Fruit fly (Drosophila melanogaster) whole organism, embryonic: ENCODE results near the gene sima.

ENCODE experiments used
- CG10147 ChIP-seq: fragments of 200-800 bp; sonication (Bioruptor generic); optimal IDR thresholded peaks from 2 replicates; lab custom pipeline; 2019; ENCODE audit warnings: missing biosample characterization, mild to moderate bottlenecking, missing genetic modification characterization, moderate library complexity
- CG10267 ChIP-seq: fragments of 200-800 bp; sonication (Bioruptor generic); optimal IDR thresholded peaks from 2 replicates; lab custom pipeline; 2018; ENCODE audit warnings: missing biosample characterization, mild to moderate bottlenecking, missing genetic modification characterization, moderate library complexity
- CG12155 ChIP-seq: fragments of 200-800 bp; sonication (Bioruptor generic); optimal IDR thresholded peaks from 3 replicates; lab custom pipeline; 2016; ENCODE audit warnings: missing biosample characterization, missing genetic modification characterization
- CG12769 ChIP-seq: fragments of 200-800 bp; sonication (Bioruptor generic); optimal IDR thresholded peaks from 2 replicates; lab custom pipeline; 2019; ENCODE audit warnings: missing biosample characterization, mild to moderate bottlenecking, missing genetic modification characterization, moderate library complexity
- CG14014 ChIP-seq: fragments of 200-800 bp; sonication (Bioruptor generic); IDR thresholded peaks from 2 replicates; pipeline ENCODE4 v1.3.6; 2022; ENCODE audit warnings: missing biosample characterization, missing genetic modification characterization
- CG1603 ChIP-seq: fragments of 200-800 bp; sonication (Bioruptor generic); optimal IDR thresholded peaks from 2 replicates; lab custom pipeline; 2019; ENCODE audit warnings: missing biosample characterization, mild to moderate bottlenecking, missing genetic modification characterization, moderate library complexity
- CG17328 ChIP-seq: fragments of 200-800 bp; sonication (Bioruptor generic); IDR thresholded peaks from 2 replicates; pipeline ENCODE4 v1.3.6; 2022; ENCODE audit warnings: missing biosample characterization, missing genetic modification characterization
- CG1792 ChIP-seq: fragments of 200-800 bp; sonication (Bioruptor generic); optimal IDR thresholded peaks from 2 replicates; lab custom pipeline; 2016; ENCODE audit warnings: missing biosample characterization, missing genetic modification characterization
- CG2116 ChIP-seq: fragments of 200-800 bp; sonication (Bioruptor generic); optimal IDR thresholded peaks from 3 replicates; lab custom pipeline; 2018; ENCODE audit warnings: missing biosample characterization, mild to moderate bottlenecking, missing genetic modification characterization
- CG2712 ChIP-seq: fragments of 200-800 bp; optimal IDR thresholded peaks from 3 replicates; lab custom pipeline; 2019; ENCODE audit warnings: missing biosample characterization, mild to moderate bottlenecking, missing genetic modification characterization, moderate library complexity
- CG30020 ChIP-seq: fragments of 200-800 bp; optimal IDR thresholded peaks from 2 replicates; lab custom pipeline; 2019; ENCODE audit warnings: missing biosample characterization, mild to moderate bottlenecking, missing genetic modification characterization, moderate library complexity
- CG3847 ChIP-seq: fragments of 200-800 bp; sonication (Bioruptor generic); IDR thresholded peaks from 2 replicates; pipeline ENCODE4 v1.3.6; 2022; ENCODE audit warnings: missing biosample characterization, missing genetic modification characterization
- CG4617 ChIP-seq: fragments of 200-800 bp; sonication (Bioruptor generic); optimal IDR thresholded peaks from 3 replicates; lab custom pipeline; 2016; ENCODE audit warnings: missing biosample characterization, missing genetic modification characterization, borderline replicate concordance
- CG6791 ChIP-seq: fragments of 200-800 bp; sonication (Bioruptor generic); IDR thresholded peaks from 3 replicates; pipeline ENCODE4 v1.3.6; 2022; ENCODE audit warnings: missing biosample characterization, missing genetic modification characterization; ENCODE audit not compliant: partially characterized antibody
- CG6854 ChIP-seq: fragments of 200-800 bp; sonication (Bioruptor generic); optimal IDR thresholded peaks from 3 replicates; lab custom pipeline; 2017; ENCODE audit warnings: missing biosample characterization, mild to moderate bottlenecking, missing genetic modification characterization
- CG9609 ChIP-seq: fragments of 200-800 bp; sonication (Bioruptor generic); optimal IDR thresholded peaks from 3 replicates; lab custom pipeline; 2016; ENCODE audit warnings: missing biosample characterization, missing genetic modification characterization
- Deaf1 ChIP-seq: fragments of 200-800 bp; optimal IDR thresholded peaks from 3 replicates; lab custom pipeline; 2019; ENCODE audit warnings: missing biosample characterization, mild to moderate bottlenecking, missing genetic modification characterization, moderate library complexity
- Dek ChIP-seq: fragments of 200-800 bp; sonication (Bioruptor generic); optimal IDR thresholded peaks from 3 replicates; lab custom pipeline; 2019; ENCODE audit warnings: missing biosample characterization, mild to moderate bottlenecking, missing genetic modification characterization, moderate library complexity
- Dfd ChIP-seq, 2 experiments: fragments of >200 bp; optimal IDR thresholded peaks; 2 replicates each; lab custom pipeline; 2017; ENCODE audit warnings: missing biosample characterization in 2 of 2, missing genetic modification characterization in 2 of 2
- Dref ChIP-seq: fragments of 200-800 bp; sonication (Bioruptor generic); IDR thresholded peaks from 2 replicates; pipeline ENCODE4 v1.3.6; 2022; ENCODE audit warnings: missing biosample characterization, missing genetic modification characterization
- Ets97D ChIP-seq: fragments of 200-800 bp; sonication (Bioruptor generic); optimal IDR thresholded peaks from 3 replicates; lab custom pipeline; 2016; ENCODE audit warnings: missing biosample characterization, missing genetic modification characterization
- Fer3 ChIP-seq: fragments of 200-800 bp; sonication (Bioruptor generic); optimal IDR thresholded peaks from 2 replicates; lab custom pipeline; 2018; ENCODE audit warnings: missing biosample characterization, mild to moderate bottlenecking, missing genetic modification characterization, moderate library complexity
- HLH4C ChIP-seq: fragments of 200-800 bp; sonication (Bioruptor generic); IDR thresholded peaks from 3 replicates; pipeline ENCODE4 v1.3.6; 2022; ENCODE audit warnings: missing biosample characterization, missing genetic modification characterization; ENCODE audit not compliant: partially characterized antibody
- HLH54F ChIP-seq: fragments of 200-800 bp; sonication (Bioruptor generic); optimal IDR thresholded peaks from 3 replicates; lab custom pipeline; 2016; ENCODE audit warnings: missing biosample characterization, missing genetic modification characterization
- Jarid2 ChIP-seq: fragments of 200-800 bp; sonication (Bioruptor generic); optimal IDR thresholded peaks from 3 replicates; lab custom pipeline; 2017; ENCODE audit warnings: mild to moderate bottlenecking, missing biosample characterization, missing genetic modification reagents, missing genetic modification characterization
- Max ChIP-seq: fragments of 200-800 bp; sonication (Bioruptor generic); optimal IDR thresholded peaks from 2 replicates; lab custom pipeline; 2016; ENCODE audit warnings: missing biosample characterization, mild to moderate bottlenecking, missing genetic modification characterization
- Nf-YB ChIP-seq: fragments of 200-800 bp; sonication (Bioruptor generic); optimal IDR thresholded peaks from 3 replicates; lab custom pipeline; 2019; ENCODE audit warnings: missing biosample characterization, mild to moderate bottlenecking, missing genetic modification characterization, moderate library complexity
- Sox102F ChIP-seq: fragments of 200-800 bp; sonication (Bioruptor generic); optimal IDR thresholded peaks from 2 replicates; lab custom pipeline; 2018; ENCODE audit warnings: missing biosample characterization, mild to moderate bottlenecking, missing genetic modification characterization, moderate library complexity
- Sry-β ChIP-seq: fragments of 200-800 bp; sonication (Bioruptor generic); optimal IDR thresholded peaks from 2 replicates; lab custom pipeline; 2018; ENCODE audit warnings: missing biosample characterization, mild to moderate bottlenecking, missing genetic modification characterization, moderate library complexity
- cad ChIP-seq: fragments of >200 bp; optimal IDR thresholded peaks from 2 replicates; lab custom pipeline; 2017; ENCODE audit warnings: missing biosample characterization, missing genetic modification characterization
- cg ChIP-seq: fragments of 200-800 bp; sonication (Bioruptor generic); optimal IDR thresholded peaks from 3 replicates; lab custom pipeline; 2019; ENCODE audit warnings: missing biosample characterization, mild to moderate bottlenecking, missing genetic modification characterization, moderate library complexity
- ci ChIP-seq: fragments of 200-800 bp; sonication (Bioruptor generic); IDR thresholded peaks from 3 replicates; pipeline ENCODE4 v1.3.6; 2022; ENCODE audit warnings: missing biosample characterization, missing genetic modification characterization
- dmrt99B ChIP-seq: fragments of 200-800 bp; sonication (Bioruptor generic); optimal IDR thresholded peaks from 2 replicates; lab custom pipeline; 2018; ENCODE audit warnings: missing biosample characterization, mild to moderate bottlenecking, missing genetic modification characterization, moderate library complexity
- eyg ChIP-seq: fragments of 200-800 bp; sonication (Bioruptor generic); optimal IDR thresholded peaks from 3 replicates; lab custom pipeline; 2016; ENCODE audit warnings: missing biosample characterization, missing genetic modification characterization
- ftz-f1 ChIP-seq: fragments of 200-800 bp; sonication (Bioruptor generic); optimal IDR thresholded peaks from 2 replicates; lab custom pipeline; 2016; ENCODE audit warnings: missing biosample characterization, missing genetic modification characterization
- gem ChIP-seq: fragments of 200-800 bp; sonication (Bioruptor generic); optimal IDR thresholded peaks from 2 replicates; lab custom pipeline; 2019; ENCODE audit warnings: missing biosample characterization, mild to moderate bottlenecking, missing genetic modification characterization, moderate library complexity
- gt ChIP-seq: fragments of 200-800 bp; sonication (Bioruptor generic); IDR thresholded peaks from 2 replicates; pipeline ENCODE4 v1.3.6; 2022; ENCODE audit warnings: missing biosample characterization, missing genetic modification characterization
- her ChIP-seq: fragments of 200-800 bp; sonication (Bioruptor generic); optimal IDR thresholded peaks from 2 replicates; lab custom pipeline; 2016; ENCODE audit warnings: missing biosample characterization, missing genetic modification characterization
- lbe ChIP-seq: fragments of 200-800 bp; sonication (Bioruptor generic); optimal IDR thresholded peaks from 2 replicates; lab custom pipeline; 2016; ENCODE audit warnings: missing biosample characterization, mild to moderate bottlenecking, missing genetic modification characterization
- lmd ChIP-seq: fragments of 200-800 bp; sonication (Bioruptor generic); IDR thresholded peaks from 2 replicates; pipeline ENCODE4 v1.3.6; 2022; ENCODE audit warnings: missing biosample characterization, missing genetic modification characterization
- p53 ChIP-seq: fragments of 200-800 bp; sonication (Bioruptor generic); optimal IDR thresholded peaks from 2 replicates; lab custom pipeline; 2016; ENCODE audit warnings: missing biosample characterization, missing genetic modification characterization
- prd ChIP-seq, 3 experiments: fragments of >200 bp in 2 of 3; fragments of 200-800 bp in 1 of 3; sonication (Bioruptor generic) in 1 of 3; optimal IDR thresholded peaks in 2 of 3; IDR thresholded peaks in 1 of 3; 2 replicates in 2 of 3; 3 replicates in 1 of 3; pipeline versions ENCODE4 v1.3.6 to Lab custom; 2017 to 2022; ENCODE audit warnings: missing biosample characterization in 1 of 3, missing genetic modification characterization in 1 of 3
- pzg ChIP-seq: fragments of 200-800 bp; sonication (Bioruptor generic); optimal IDR thresholded peaks from 3 replicates; lab custom pipeline; 2018; ENCODE audit warnings: missing biosample characterization, mild to moderate bottlenecking, missing genetic modification characterization, moderate library complexity
- sens ChIP-seq: fragments of 200-800 bp; sonication (Bioruptor generic); peaks from one replicate; lab custom pipeline; 2016; ENCODE audit warnings: missing biosample characterization, missing genetic modification characterization
- sim ChIP-seq: fragments of 200-800 bp; sonication (Bioruptor generic); IDR thresholded peaks from 2 replicates; pipeline ENCODE4 v1.3.6; 2022; ENCODE audit warnings: missing biosample characterization, missing genetic modification characterization
- slbo ChIP-seq: fragments of 200-800 bp; sonication (Bioruptor generic); IDR thresholded peaks from 2 replicates; pipeline ENCODE4 v1.3.6; 2022; ENCODE audit warnings: missing biosample characterization, missing genetic modification characterization
- slp2 ChIP-seq: fragments of 200-800 bp; sonication (Bioruptor generic); optimal IDR thresholded peaks from 2 replicates; lab custom pipeline; 2016; ENCODE audit warnings: missing biosample characterization, missing genetic modification characterization
- zfh2 ChIP-seq: fragments of 200-800 bp; sonication (Bioruptor generic); optimal IDR thresholded peaks from 2 replicates; lab custom pipeline; 2016; ENCODE audit warnings: missing biosample characterization, missing genetic modification characterization

The sima gene

DNA sequence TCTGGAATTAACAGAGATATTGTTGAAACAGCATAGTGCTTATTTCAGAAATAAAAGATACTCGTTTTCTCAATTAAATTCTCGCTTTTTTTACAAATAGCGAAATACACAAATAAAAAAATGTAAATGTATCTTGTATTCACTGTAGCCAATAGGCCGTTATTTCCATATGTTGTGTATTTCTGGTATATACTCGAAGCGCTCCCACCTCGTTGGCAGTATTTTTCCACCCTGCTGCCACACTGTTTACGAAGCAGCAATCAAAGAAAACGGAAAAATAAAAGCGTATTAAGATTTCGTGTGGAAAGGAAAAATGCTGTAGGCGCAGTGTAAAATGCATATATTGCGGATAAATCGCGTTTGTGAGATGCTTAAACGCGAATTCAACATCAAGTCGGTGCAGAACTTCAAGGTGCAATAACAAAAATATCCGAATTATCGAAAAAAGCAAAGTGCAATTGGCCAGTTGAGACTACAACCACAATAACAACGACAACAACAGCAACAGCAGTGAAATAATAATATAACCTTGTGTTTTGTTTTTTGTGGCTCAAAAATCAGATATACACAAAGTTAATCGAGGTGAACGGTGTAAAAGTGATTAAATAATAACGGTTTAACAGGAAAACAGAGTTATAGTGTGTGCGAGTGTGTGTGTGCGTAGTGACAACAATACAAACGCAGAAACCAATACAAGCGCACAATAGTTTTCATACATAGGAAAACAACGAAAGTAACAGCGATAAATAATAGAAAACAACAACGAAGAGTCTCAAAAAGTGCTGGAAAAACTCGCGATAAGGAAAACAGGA lies at the start of gene sima:
Gene sima, plus strand, starts transcription at position 255 of the 812 bp plus-strand sequence.
- TF ChIP-seq CG30020 (peak; percentile 40), Max (GFP tag; lab: Kevin White, UChicago) (no peak), lmd (GFP tag; lab: Robert Waterston, UW) (peak; percentile 31; the same call in 1 of the 2 replicates), Dek (peak; percentile 52), CG3847 (GFP tag; lab: Robert Waterston, UW) (peak; percentile 26; the same call in 1 of the 2 replicates), HLH4C (no peak), Sox102F (GFP tag; lab: Kevin White, UChicago) (no peak), her (GFP tag; lab: Kevin White, UChicago) (peak; percentile 26), HLH54F (GFP tag; lab: Kevin White, UChicago) (peak; percentile 32), ci (peak; percentile 32; the same call in 1 of the 3 replicates), CG4617 (GFP tag; lab: Kevin White, UChicago) (peak; percentile 86), dmrt99B (tag; lab: Kevin White, UChicago) (peak; percentile 34), sens (GFP tag; lab: Kevin White, UChicago) (peak; percentile 85), lbe (GFP tag; lab: Kevin White, UChicago) (peak; percentile 3), gem (tag; lab: Kevin White, UChicago) (peak; percentile 27), CG10147 (GFP tag; lab: Kevin White, UChicago) (peak; percentile 28), Fer3 (tag; lab: Kevin White, UChicago) (peak; percentile 12), Dref (no peak), pzg (GFP tag; lab: Kevin White, UChicago) (peak; percentile 86), Dfd (GFP tag; optimal IDR thresholded peaks at IDR 0.05; lab: Kevin White, UChicago) (no peak), CG14014 (GFP tag; lab: Robert Waterston, UW) (0 out of 2 replicates have a peak, but pooled peaks have one; percentile 31), Jarid2 (peak; percentile 11), slbo (GFP tag; lab: Robert Waterston, UW) (peak; percentile 77), CG6791 (GFP tag; lab: Robert Waterston, UW) (0 out of 3 replicates have a peak, but pooled peaks have one; percentile 31), slp2 (GFP tag; lab: Kevin White, UChicago) (no peak), CG12769 (tag; lab: Kevin White, UChicago) (peak; percentile 55), CG1603 (tag; lab: Kevin White, UChicago) (peak; percentile 71), ftz-f1 (GFP tag; lab: Kevin White, UChicago) (peak; percentile 45), Nf-YB (GFP tag; lab: Kevin White, UChicago) (peak; percentile 18), CG1792 (GFP tag; lab: Kevin White, UChicago) (peak; percentile 22), CG10267 (tag; lab: Kevin White, UChicago) (peak; percentile 3), cad (GFP tag; lab: Kevin White, UChicago) (no peak), CG12155 (GFP tag; lab: Kevin White, UChicago) (peak; percentile 41), zfh2 (GFP tag; lab: Kevin White, UChicago) (no peak), CG2116 (peak; percentile 34), CG17328 (GFP tag; lab: Robert Waterston, UW) (0 out of 2 replicates have a peak, but pooled peaks have one; percentile 24), p53 (GFP tag; lab: Kevin White, UChicago) (peak; percentile 27), sim (GFP tag; lab: Robert Waterston, UW) (no peak), CG6854 (GFP tag; lab: Kevin White, UChicago) (peak; percentile 27), gt (no peak), cg (GFP tag; lab: Kevin White, UChicago) (peak; percentile 88), eyg (GFP tag; lab: Kevin White, UChicago) (peak; percentile 35), Ets97D (GFP tag; lab: Kevin White, UChicago) (peak; percentile 69), CG9609 (GFP tag; lab: Kevin White, UChicago) (peak; percentile 18), CG2712 (tag; lab: Kevin White, UChicago) (peak; percentile 54), Sry-β (peak; percentile 51), prd (optimal IDR thresholded peaks at IDR 0.05; lab: Kevin White, UChicago) (no peak), prd (GFP tag; IDR thresholded peaks at IDR 0.05; lab: Robert Waterston, UW) (peak; percentile 53; the same call in 1 of the 3 replicates), Deaf1 (peak; percentile 30)
